Worm (Caenorhabditis elegans): Measurements from ENCODE around the gene R160.6.

R160.6 gene

ce11 chrX:4413206-4413605, 40.2 kb upstream of the R160.6 start:
- TF ChIP-seq madf-6 (GFP tag; IDR thresholded peaks at IDR 0.05) (no peak), ceh-100 (GFP tag; IDR thresholded peaks at IDR 0.05) (no peak), F57A8.1 (GFP tag; optimal IDR thresholded peaks at IDR 0.05) (no peak), zfh-2 (GFP tag; conservative IDR thresholded peaks at IDR 0.05) (peak; percentile 70), dpff-1 (tag; optimal IDR thresholded peaks at IDR 0.05) (no peak)

- no peak for TF ChIP-seq sptf-2 (GFP tag; optimal IDR thresholded peaks at IDR 0.05)
- TF ChIP-seq lir-1 (GFP tag; conservative IDR thresholded peaks at IDR 0.05), result no peak
- TF ChIP-seq lin-26 (GFP tag; IDR thresholded peaks at IDR 0.05), result peak; percentile 76
- TF ChIP-seq dpff-1 (tag; optimal IDR thresholded peaks at IDR 0.05), result no peak
- TF ChIP-seq cebp-2 (GFP tag; IDR thresholded peaks at IDR 0.05), result no peak
- no peak for TF ChIP-seq ceh-58 (GFP tag; IDR thresholded peaks at IDR 0.05)
- no peak for TF ChIP-seq F10E7.11 (tag; optimal IDR thresholded peaks at IDR 0.05)
- TF ChIP-seq lag-1 (GFP tag; IDR thresholded peaks at IDR 0.05), result no peak
- TF ChIP-seq hmg-1.2 (GFP tag; IDR thresholded peaks at IDR 0.05), result 0 out of 2 replicates have a peak, but pooled peaks have one; percentile 33
- TF ChIP-seq snpc-1.3 (tag; optimal IDR thresholded peaks at IDR 0.05; ENCODE audit: insufficient read depth), result peak; percentile 73
- TF ChIP-seq madf-10 (tag; optimal IDR thresholded peaks at IDR 0.05), result peak; percentile 24
- TF ChIP-seq egrh-3 (GFP tag; IDR thresholded peaks at IDR 0.05), result no peak
- no peak for TF ChIP-seq hrde-1 (tag; optimal IDR thresholded peaks at IDR 0.05; ENCODE audit: borderline replicate concordance)
- TF ChIP-seq ztf-25 (GFP tag; IDR thresholded peaks at IDR 0.05), result 0 out of 2 replicates have a peak, but pooled peaks have one; percentile 62
- no peak for TF ChIP-seq B0336.3 (GFP tag; IDR thresholded peaks at IDR 0.05)
- no peak for TF ChIP-seq zfh-2 (GFP tag; conservative IDR thresholded peaks at IDR 0.05)
- no peak for TF ChIP-seq hlh-12 (tag; optimal IDR thresholded peaks at IDR 0.05)
- TF ChIP-seq madf-6 (GFP tag; IDR thresholded peaks at IDR 0.05), result no peak
- TF ChIP-seq nfya-2 (GFP tag; IDR thresholded peaks at IDR 0.05), result no peak
- TF ChIP-seq Y53G8AR.9 (GFP tag; conservative IDR thresholded peaks at IDR 0.05), result no peak
- TF ChIP-seq ztf-18 (tag; optimal IDR thresholded peaks at IDR 0.05), result peak; percentile 45
- TF ChIP-seq tlf-1 (GFP tag; optimal IDR thresholded peaks at IDR 0.05), result no peak
- TF ChIP-seq bed-2 (GFP tag; IDR thresholded peaks at IDR 0.05), result no peak
- no peak for TF ChIP-seq madf-3 (GFP tag; IDR thresholded peaks at IDR 0.05)
- TF ChIP-seq hlh-26 (GFP tag; conservative IDR thresholded peaks at IDR 0.05), result no peak
- TF ChIP-seq T07F8.4 (tag; optimal IDR thresholded peaks at IDR 0.05), result no peak
- TF ChIP-seq hsf-1 (GFP tag; IDR thresholded peaks at IDR 0.05), result peak; percentile 53; the same call in 1 of the 2 replicates
- TF ChIP-seq ekl-4 (GFP tag; IDR thresholded peaks at IDR 0.05), result no peak
- no peak for TF ChIP-seq let-607 (tag; optimal IDR thresholded peaks at IDR 0.05)
- TF ChIP-seq chd-7 (tag; optimal IDR thresholded peaks at IDR 0.05), result no peak
- no peak for TF ChIP-seq ama-1 (optimal IDR thresholded peaks at IDR 0.05)
- peak in 1 of 2 experiments; percentile 31 for TF ChIP-seq ama-1 (GFP tag; optimal IDR thresholded peaks at IDR 0.05)
- no peak for TF ChIP-seq nhr-80 (tag; optimal IDR thresholded peaks at IDR 0.05)
- no peak for TF ChIP-seq lin-40 (tag; optimal IDR thresholded peaks at IDR 0.05)
- TF ChIP-seq sdz-38 (tag; optimal IDR thresholded peaks at IDR 0.05), result no peak
- no peak for TF ChIP-seq F22D6.2 (tag; optimal IDR thresholded peaks at IDR 0.05)
- TF ChIP-seq lsl-1 (GFP tag; optimal IDR thresholded peaks at IDR 0.05), result no peak
- TF ChIP-seq pbrm-1 (GFP tag; IDR thresholded peaks at IDR 0.05), result no peak
- TF ChIP-seq lin-35 (GFP tag; optimal IDR thresholded peaks at IDR 0.05), result no peak
- TF ChIP-seq sea-2 (GFP tag; IDR thresholded peaks at IDR 0.05), result no peak
- TF ChIP-seq rec-8 (tag; optimal IDR thresholded peaks at IDR 0.05), result peak in 1 of 2 experiments; percentile 6
- peak; percentile 82 for TF ChIP-seq die-1 (tag; optimal IDR thresholded peaks at IDR 0.05)
- no peak for TF ChIP-seq K12H6.12 (tag; optimal IDR thresholded peaks at IDR 0.05)
- TF ChIP-seq C06A6.2 (GFP tag; conservative IDR thresholded peaks at IDR 0.05), result no peak
Observed at ce11 chrX:4410280-4410911, 37.4 kb upstream of the R160.6 start.

Data from whole organism, young adult.